Worm (Caenorhabditis elegans): ENCODE results near the gene sre-15.

- TF ChIP-seq snpc-3.4 (tag; optimal IDR thresholded peaks at IDR 0.05) (no peak), pha-4 (tag; optimal IDR thresholded peaks at IDR 0.05) (no peak), rpc-1 (optimal IDR thresholded peaks at IDR 0.05) (no peak), rpc-1 (tag; optimal IDR thresholded peaks at IDR 0.05) (no peak), unc-62 (GFP tag; optimal IDR thresholded peaks at IDR 0.05) (no peak), repo-1 (tag; optimal IDR thresholded peaks at IDR 0.05) (no peak), dpff-1 (tag; optimal IDR thresholded peaks at IDR 0.05) (no peak), lag-1 (GFP tag; IDR thresholded peaks at IDR 0.05) (no peak), nfya-2 (GFP tag; IDR thresholded peaks at IDR 0.05) (no peak), tlf-1 (GFP tag; optimal IDR thresholded peaks at IDR 0.05) (no peak), dox-1 (GFP tag; IDR thresholded peaks at IDR 0.05) (no peak), him-1 (tag; optimal IDR thresholded peaks at IDR 0.05) (no peak), nhr-90 (tag; optimal IDR thresholded peaks at IDR 0.05) (no peak)
Observed at ce11 chrIV:12290744-12291143, 46.1 kb upstream of the sre-15 start, which contains the start of gene C42C1.8.
